Fruit fly (Drosophila melanogaster) whole organism, pupa: ENCODE measurements around the gene CG33641.

Experiments
- CG10348 ChIP-seq: fragments of 200-800 bp; sonication (Bioruptor generic); IDR thresholded peaks from 2 replicates; pipeline ENCODE4 v1.3.6; 2022; ENCODE audit warnings: missing biosample characterization, missing genetic modification characterization
- CG12605 ChIP-seq: fragments of 200-800 bp; sonication (Bioruptor generic); IDR thresholded peaks from 2 replicates; pipeline ENCODE4 v1.3.6; 2022; ENCODE audit warnings: missing biosample characterization, missing genetic modification characterization
- CG13204 ChIP-seq: fragments of 200-800 bp; sonication (Bioruptor generic); optimal IDR thresholded peaks from 2 replicates; lab custom pipeline; 2018; ENCODE audit warnings: missing biosample characterization, mild to moderate bottlenecking, missing genetic modification characterization, moderate library complexity
- CG14655 ChIP-seq: fragments of 200-800 bp; sonication (Bioruptor generic); optimal IDR thresholded peaks from 3 replicates; lab custom pipeline; 2017; ENCODE audit warnings: mild to moderate bottlenecking, missing biosample characterization, missing genetic modification reagents, missing genetic modification characterization
- CG15710 ChIP-seq: fragments of 200-800 bp; sonication (Bioruptor generic); optimal IDR thresholded peaks from 2 replicates; lab custom pipeline; 2018; ENCODE audit warnings: missing biosample characterization, mild to moderate bottlenecking, missing genetic modification characterization, moderate library complexity
- CG17806 ChIP-seq: fragments of 200-800 bp; sonication (Bioruptor generic); optimal IDR thresholded peaks from 2 replicates; lab custom pipeline; 2018; ENCODE audit warnings: missing biosample characterization, mild to moderate bottlenecking, missing genetic modification characterization, moderate library complexity
- CG32121 ChIP-seq: fragments of 200-800 bp; sonication (Bioruptor generic); IDR thresholded peaks from 2 replicates; pipeline ENCODE4 v1.3.6; 2022; ENCODE audit warnings: missing biosample characterization, missing genetic modification characterization
- CG34367 ChIP-seq: fragments of 200-800 bp; sonication (Bioruptor generic); optimal IDR thresholded peaks from 2 replicates; lab custom pipeline; 2018; ENCODE audit warnings: missing biosample characterization, mild to moderate bottlenecking, missing genetic modification characterization
- CG4496 ChIP-seq: fragments of 200-800 bp; sonication (Bioruptor generic); IDR thresholded peaks from 3 replicates; pipeline ENCODE4 v1.3.6; 2022; ENCODE audit warnings: missing biosample characterization, missing genetic modification characterization
- CG8159 ChIP-seq: fragments of 200-800 bp; sonication (Bioruptor generic); optimal IDR thresholded peaks from 3 replicates; lab custom pipeline; 2018; ENCODE audit warnings: missing biosample characterization, mild to moderate bottlenecking, missing genetic modification characterization, moderate library complexity
- CG8301 ChIP-seq: fragments of 200-800 bp; sonication (Bioruptor generic); optimal IDR thresholded peaks from 2 replicates; lab custom pipeline; 2018; ENCODE audit warnings: missing biosample characterization, mild to moderate bottlenecking, missing genetic modification characterization
- CG9948 ChIP-seq: fragments of 200-800 bp; sonication (Bioruptor generic); optimal IDR thresholded peaks from 2 replicates; lab custom pipeline; 2018; ENCODE audit warnings: missing biosample characterization, mild to moderate bottlenecking, missing genetic modification characterization, moderate library complexity
- D1 ChIP-seq: fragments of 200-800 bp; sonication (Bioruptor generic); optimal IDR thresholded peaks from 2 replicates; lab custom pipeline; 2018; ENCODE audit warnings: missing biosample characterization, mild to moderate bottlenecking, missing genetic modification characterization, moderate library complexity
- EcR ChIP-seq: fragments of 200-800 bp; sonication (Bioruptor generic); optimal IDR thresholded peaks from 3 replicates; lab custom pipeline; 2019; ENCODE audit warnings: missing biosample characterization, missing genetic modification characterization, mild to moderate bottlenecking, moderate library complexity, missing genetic modification reagents
- Ets98B ChIP-seq: fragments of 200-800 bp; sonication (Bioruptor generic); IDR thresholded peaks from 2 replicates; pipeline ENCODE4 v1.3.6; 2022; ENCODE audit warnings: missing biosample characterization, missing genetic modification characterization
- Pif1A ChIP-seq: fragments of 200-800 bp; sonication (Bioruptor generic); optimal IDR thresholded peaks from 3 replicates; lab custom pipeline; 2016; ENCODE audit warnings: missing biosample characterization, missing genetic modification characterization
- Pif1B ChIP-seq: fragments of 200-800 bp; sonication (Bioruptor generic); optimal IDR thresholded peaks from 3 replicates; lab custom pipeline; 2016; ENCODE audit warnings: missing biosample characterization, missing genetic modification characterization
- Snoo ChIP-seq: fragments of 200-800 bp; sonication (Bioruptor generic); optimal IDR thresholded peaks from 3 replicates; lab custom pipeline; 2017; ENCODE audit warnings: missing biosample characterization, mild to moderate bottlenecking, missing genetic modification characterization, inconsistent platforms
- fd96Ca ChIP-seq: fragments of 200-800 bp; sonication (Bioruptor generic); IDR thresholded peaks from 3 replicates; pipeline ENCODE4 v1.3.6; 2022; ENCODE audit warnings: missing biosample characterization, missing genetic modification characterization
- gl ChIP-seq: fragments of 200-800 bp; sonication (Bioruptor generic); optimal IDR thresholded peaks from 2 replicates; lab custom pipeline; 2018; ENCODE audit warnings: missing biosample characterization, mild to moderate bottlenecking, missing genetic modification characterization
- rn ChIP-seq: fragments of 200-800 bp; sonication (Bioruptor generic); IDR thresholded peaks from 2 replicates; pipeline ENCODE4 v1.3.6; 2022; ENCODE audit warnings: missing biosample characterization, missing genetic modification characterization

Gene CG33641

dm6 chr2L:13531785-13532184 lies 2.9 kb downstream of the CG33641 start, which contains the start of gene CG33644:
Gene CG33644 (plus strand): TSS chr2L:13532085.
- no peak for TF ChIP-seq CG4496 (GFP tag; lab: Robert Waterston, UW)
- TF ChIP-seq CG14655 (GFP tag; lab: Kevin White, UChicago), result no peak
- no peak for TF ChIP-seq CG17806 (tag; lab: Kevin White, UChicago)
- TF ChIP-seq rn (GFP tag; lab: Robert Waterston, UW), result no peak
- TF ChIP-seq CG15710 (tag; lab: Kevin White, UChicago), result no peak
- TF ChIP-seq Snoo (tag; lab: Kevin White, UChicago), result no peak
- TF ChIP-seq CG8301 (tag; lab: Kevin White, UChicago), result no peak
- TF ChIP-seq CG34367 (tag; lab: Kevin White, UChicago), result no peak
- TF ChIP-seq CG8159 (tag; lab: Kevin White, UChicago), result no peak
- TF ChIP-seq CG10348, result no peak
- no peak for TF ChIP-seq fd96Ca (GFP tag; lab: Robert Waterston, UW)
- no peak for TF ChIP-seq Pif1B
- no peak for TF ChIP-seq CG12605 (GFP tag; lab: Robert Waterston, UW)

dm6 chr2L:13532524-13532923 lies 3.7 kb downstream of the CG33641 start, which contains the start of gene CG33645:
Gene CG33645 (plus strand): TSS chr2L:13532824.
- TF ChIP-seq Pif1B (no peak), Ets98B (GFP tag; lab: Robert Waterston, UW) (no peak), CG12605 (GFP tag; lab: Robert Waterston, UW) (no peak), CG8159 (tag; lab: Kevin White, UChicago) (no peak), CG32121 (no peak), D1 (tag; lab: Kevin White, UChicago) (no peak), CG17806 (tag; lab: Kevin White, UChicago) (no peak), CG34367 (tag; lab: Kevin White, UChicago) (no peak), gl (tag; lab: Kevin White, UChicago) (no peak), EcR (GFP tag; lab: Kevin White, UChicago) (no peak), CG8301 (tag; lab: Kevin White, UChicago) (no peak), fd96Ca (GFP tag; lab: Robert Waterston, UW) (no peak), CG14655 (GFP tag; lab: Kevin White, UChicago) (no peak), rn (GFP tag; lab: Robert Waterston, UW) (no peak), CG10348 (no peak)
- TF ChIP-seq, all 21 proteins: peak for 0

dm6 chr2L:13535678-13536077 lies 6.8 kb downstream of the CG33641 start, which contains the start of gene CG15638:
Gene CG15638 (minus strand): TSS chr2L:13535778.
- TF ChIP-seq CG34367 (tag; lab: Kevin White, UChicago), result no peak
- TF ChIP-seq Pif1A (GFP tag; lab: Kevin White, UChicago), result no peak
- no peak for TF ChIP-seq fd96Ca (GFP tag; lab: Robert Waterston, UW)
- TF ChIP-seq Snoo (tag; lab: Kevin White, UChicago), result no peak
- no peak for TF ChIP-seq CG8301 (tag; lab: Kevin White, UChicago)
- no peak for TF ChIP-seq D1 (tag; lab: Kevin White, UChicago)
- no peak for TF ChIP-seq Pif1B
- TF ChIP-seq CG9948 (tag; lab: Kevin White, UChicago), result no peak
- no peak for TF ChIP-seq CG17806 (tag; lab: Kevin White, UChicago)
- no peak for TF ChIP-seq EcR (GFP tag; lab: Kevin White, UChicago)
- TF ChIP-seq rn (GFP tag; lab: Robert Waterston, UW), result no peak
- no peak for TF ChIP-seq CG13204
- no peak for TF ChIP-seq CG4496 (GFP tag; lab: Robert Waterston, UW)
- TF ChIP-seq CG12605 (GFP tag; lab: Robert Waterston, UW), result no peak
- TF ChIP-seq CG32121, result no peak
- TF ChIP-seq Ets98B (GFP tag; lab: Robert Waterston, UW), result no peak

dm6 chr2L:13540704-13541103 lies 11.9 kb downstream of the CG33641 start, which contains the start of gene CG16852:
Gene CG16852 (plus strand): TSS chr2L:13540751.
- TF ChIP-seq CG8159 (tag; lab: Kevin White, UChicago), result no peak
- TF ChIP-seq Ets98B (GFP tag; lab: Robert Waterston, UW), result no peak
- TF ChIP-seq Pif1A (GFP tag; lab: Kevin White, UChicago), result no peak
- TF ChIP-seq gl (tag; lab: Kevin White, UChicago), result no peak
- no peak for TF ChIP-seq Pif1B
- TF ChIP-seq fd96Ca (GFP tag; lab: Robert Waterston, UW), result no peak
- no peak for TF ChIP-seq CG13204
- TF ChIP-seq CG15710 (tag; lab: Kevin White, UChicago), result no peak
- TF ChIP-seq CG4496 (GFP tag; lab: Robert Waterston, UW), result no peak

- TF ChIP-seq gl (tag; lab: Kevin White, UChicago), result no peak
- no peak for TF ChIP-seq CG12605 (GFP tag; lab: Robert Waterston, UW)
- TF ChIP-seq CG10348, result no peak
- TF ChIP-seq Snoo (tag; lab: Kevin White, UChicago), result no peak
- no peak for TF ChIP-seq CG14655 (GFP tag; lab: Kevin White, UChicago)
Observed at dm6 chr2L:13541968-13542367, 13.1 kb downstream of the CG33641 start, which contains the start of gene CG16853. Gene CG16853 (plus strand): TSS chr2L:13542268.

dm6 chr2L:13542476-13542875 lies 13.6 kb downstream of the CG33641 start, which contains the start of gene CG9263:
Gene CG9263 (minus strand): TSS chr2L:13542576.
- TF ChIP-seq CG17806 (tag; lab: Kevin White, UChicago) (no peak), Pif1A (GFP tag; lab: Kevin White, UChicago) (no peak), Pif1B (no peak), rn (GFP tag; lab: Robert Waterston, UW) (no peak), CG4496 (GFP tag; lab: Robert Waterston, UW) (no peak), CG10348 (no peak), CG14655 (GFP tag; lab: Kevin White, UChicago) (no peak)
- TF ChIP-seq, all 21 proteins: peak for 0
